Worm (Caenorhabditis elegans) whole organism, late embryonic: ENCODE data around the gene F44A2.7.

ENCODE experiments used
- ama-1 ChIP-seq: fragments of 150-350 bp; optimal IDR thresholded peaks from 2 replicates; lab custom pipeline; 2014
- ceh-22 ChIP-seq: sonication (generic microtip); optimal IDR thresholded peaks from 2 replicates; lab custom pipeline; 2017; ENCODE audit warnings: missing biosample characterization, missing genetic modification characterization
- dve-1 ChIP-seq: sonication (generic microtip); optimal IDR thresholded peaks from 2 replicates; lab custom pipeline; 2017; ENCODE audit warnings: antibody characterized with exemption, mild to moderate bottlenecking, missing genetic modification characterization, missing compliant biosample characterization
- fax-1 ChIP-seq: sonication (generic microtip); optimal IDR thresholded peaks from 2 replicates; lab custom pipeline; 2016; ENCODE audit warnings: missing genotype, missing genetic modification characterization, missing compliant biosample characterization
- hlh-13 ChIP-seq: fragments of 200-800 bp; sonication (Bioruptor generic); optimal IDR thresholded peaks from 2 replicates; lab custom pipeline; 2018; ENCODE audit warnings: mild to moderate bottlenecking, missing genetic modification characterization, missing compliant biosample characterization
- madf-2 ChIP-seq: sonication (generic microtip); optimal IDR thresholded peaks from 2 replicates; lab custom pipeline; 2017; ENCODE audit warnings: missing genetic modification characterization, missing compliant biosample characterization
- nfya-1 ChIP-seq: sonication (generic microtip); optimal IDR thresholded peaks from 2 replicates; lab custom pipeline; 2017; ENCODE audit warnings: missing genetic modification characterization, mild to moderate bottlenecking, missing compliant biosample characterization, antibody characterized with exemption, moderate library complexity
- nhr-11 ChIP-seq: fragments of 150-350 bp; optimal IDR thresholded peaks from 2 replicates; lab custom pipeline; 2014; ENCODE audit warnings: missing biosample characterization, missing genetic modification characterization
- odd-2 ChIP-seq: sonication (generic microtip); optimal IDR thresholded peaks from 2 replicates; lab custom pipeline; 2017; ENCODE audit warnings: antibody characterized with exemption, mild to moderate bottlenecking, missing genetic modification characterization, missing compliant biosample characterization
- pat-9 ChIP-seq: fragments of 200-800 bp; sonication (Bioruptor generic); optimal IDR thresholded peaks from 2 replicates; lab custom pipeline; 2018; ENCODE audit warnings: mild to moderate bottlenecking, missing genetic modification characterization, moderate library complexity, missing compliant biosample characterization
- syd-9 ChIP-seq: sonication (generic microtip); optimal IDR thresholded peaks from 2 replicates; lab custom pipeline; 2016; ENCODE audit warnings: mild to moderate bottlenecking, missing genetic modification characterization, moderate library complexity, missing compliant biosample characterization
- tbx-2 ChIP-seq: sonication (generic microtip); optimal IDR thresholded peaks from 2 replicates; lab custom pipeline; 2016; ENCODE audit warnings: missing genetic modification characterization, missing compliant biosample characterization
- zip-5 ChIP-seq: sonication (generic microtip); optimal IDR thresholded peaks from 2 replicates; lab custom pipeline; 2016; ENCODE audit warnings: missing genetic modification characterization, missing compliant biosample characterization

DNA sequence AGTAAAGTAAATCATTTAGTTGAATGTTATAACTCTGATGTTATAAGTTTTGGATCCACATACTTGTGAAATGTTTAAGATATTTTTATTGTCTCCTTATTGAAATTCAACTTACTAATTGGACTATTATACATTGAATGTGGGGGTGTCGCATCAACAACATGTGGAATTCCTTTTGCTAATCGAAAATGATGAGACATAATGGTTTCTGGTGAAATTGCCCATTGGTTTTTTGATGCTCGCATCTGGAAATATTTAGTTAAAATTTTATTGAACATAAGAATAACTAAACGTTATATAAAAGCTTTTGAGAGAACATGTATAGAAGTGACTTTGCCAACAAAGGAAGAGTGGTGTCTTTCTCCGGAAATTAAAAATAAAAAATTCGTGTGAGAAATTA is 29.4 kb upstream of the F44A2.7 start, which contains the start of gene ZK682.7:
- TF ChIP-seq ama-1 (lab: Kevin White, UChicago) (no peak), fax-1 (tag; lab: Kevin White, UChicago) (no peak), ceh-22 (tag; lab: Kevin White, UChicago) (no peak), hlh-13 (GFP tag; lab: Kevin White, UChicago) (no peak), madf-2 (no peak), odd-2 (no peak), pat-9 (tag; lab: Kevin White, UChicago) (no peak), zip-5 (tag; lab: Kevin White, UChicago) (no peak), dve-1 (tag; lab: Kevin White, UChicago) (no peak), tbx-2 (no peak), nfya-1 (no peak), syd-9 (tag; lab: Kevin White, UChicago) (no peak), nhr-11 (tag; lab: Kevin White, UChicago) (no peak)
